Worm (Caenorhabditis elegans) whole organism, late embryonic: ENCODE measurements around the gene F29G6.1.

ENCODE experiments used
- C08G9.2 ChIP-seq: sonication (generic microtip); optimal IDR thresholded peaks from 2 replicates; lab custom pipeline; 2016; ENCODE audit warnings: mild to moderate bottlenecking, missing genetic modification characterization, moderate library complexity, missing compliant biosample characterization
- K02D7.2 ChIP-seq: sonication (generic microtip); optimal IDR thresholded peaks from 2 replicates; lab custom pipeline; 2017; ENCODE audit warnings: mild to moderate bottlenecking, missing genetic modification characterization, missing compliant biosample characterization
- K09A11.1 ChIP-seq: sonication (generic microtip); optimal IDR thresholded peaks from 2 replicates; lab custom pipeline; 2017; ENCODE audit warnings: antibody characterized with exemption, mild to moderate bottlenecking, missing genetic modification characterization, missing compliant biosample characterization; ENCODE audit not compliant: insufficient read depth
- ceh-18 ChIP-seq: sonication (generic microtip); optimal IDR thresholded peaks from 2 replicates; lab custom pipeline; 2016; ENCODE audit warnings: missing genetic modification characterization, missing compliant biosample characterization
- ceh-2 ChIP-seq: sonication (generic microtip); optimal IDR thresholded peaks from 2 replicates; lab custom pipeline; 2016; ENCODE audit warnings: missing genotype, missing genetic modification characterization, missing compliant biosample characterization
- ceh-22 ChIP-seq: sonication (generic microtip); optimal IDR thresholded peaks from 2 replicates; lab custom pipeline; 2017; ENCODE audit warnings: missing biosample characterization, missing genetic modification characterization
- ceh-30 ChIP-seq: fragments of 150-350 bp; optimal IDR thresholded peaks from 2 replicates; lab custom pipeline; 2014; ENCODE audit warnings: missing biosample characterization, missing genetic modification characterization
- ceh-45 ChIP-seq: fragments of 200-800 bp; sonication (Bioruptor generic); IDR thresholded peaks from 2 replicates; pipeline ENCODE4 v1.3.6; 2022; ENCODE audit warnings: missing genetic modification reagents, missing genetic modification characterization, missing compliant biosample characterization
- ceh-48 ChIP-seq: sonication (generic microtip); optimal IDR thresholded peaks from 2 replicates; lab custom pipeline; 2016; ENCODE audit warnings: missing genetic modification characterization, inconsistent platforms, missing compliant biosample characterization
- ceh-6 ChIP-seq: fragments of 200-800 bp; sonication (Bioruptor generic); optimal IDR thresholded peaks from 2 replicates; lab custom pipeline; 2018; ENCODE audit warnings: mild to moderate bottlenecking, missing genetic modification characterization, missing compliant biosample characterization
- che-1 ChIP-seq: sonication (generic microtip); optimal IDR thresholded peaks from 2 replicates; lab custom pipeline; 2016; ENCODE audit warnings: mild to moderate bottlenecking, missing genetic modification characterization, missing compliant biosample characterization
- dmd-4 ChIP-seq: sonication (generic microtip); optimal IDR thresholded peaks from 2 replicates; lab custom pipeline; 2016; ENCODE audit warnings: borderline replicate concordance, missing genetic modification characterization, missing compliant biosample characterization
- dve-1 ChIP-seq: sonication (generic microtip); optimal IDR thresholded peaks from 2 replicates; lab custom pipeline; 2017; ENCODE audit warnings: antibody characterized with exemption, mild to moderate bottlenecking, missing genetic modification characterization, missing compliant biosample characterization
- elt-2 ChIP-seq: sonication (generic microtip); optimal IDR thresholded peaks from 2 replicates; lab custom pipeline; 2016; ENCODE audit warnings: missing genetic modification reagents, missing genetic modification characterization, missing compliant biosample characterization
- fax-1 ChIP-seq: sonication (generic microtip); optimal IDR thresholded peaks from 2 replicates; lab custom pipeline; 2016; ENCODE audit warnings: missing genotype, missing genetic modification characterization, missing compliant biosample characterization
- fkh-6 ChIP-seq: sonication (generic microtip); optimal IDR thresholded peaks from 2 replicates; lab custom pipeline; 2016; ENCODE audit warnings: missing genetic modification characterization, missing compliant biosample characterization
- hlh-13 ChIP-seq: fragments of 200-800 bp; sonication (Bioruptor generic); optimal IDR thresholded peaks from 2 replicates; lab custom pipeline; 2018; ENCODE audit warnings: mild to moderate bottlenecking, missing genetic modification characterization, missing compliant biosample characterization
- hlh-15 ChIP-seq: sonication (generic microtip); optimal IDR thresholded peaks from 2 replicates; lab custom pipeline; 2016; ENCODE audit warnings: missing genetic modification characterization, missing compliant biosample characterization
- hlh-30 ChIP-seq: sonication (generic microtip); optimal IDR thresholded peaks from 2 replicates; lab custom pipeline; 2017; ENCODE audit warnings: antibody characterized with exemption, missing genetic modification characterization, missing compliant biosample characterization; ENCODE audit not compliant: insufficient read depth
- hlh-6 ChIP-seq: sonication (generic microtip); optimal IDR thresholded peaks from 2 replicates; lab custom pipeline; 2016; ENCODE audit warnings: missing genotype, missing genetic modification characterization, missing compliant biosample characterization
- lim-6 ChIP-seq: sonication (generic microtip); optimal IDR thresholded peaks from 2 replicates; lab custom pipeline; 2016; ENCODE audit warnings: missing genetic modification characterization, missing compliant biosample characterization
- madf-2 ChIP-seq: sonication (generic microtip); optimal IDR thresholded peaks from 2 replicates; lab custom pipeline; 2017; ENCODE audit warnings: missing genetic modification characterization, missing compliant biosample characterization
- mec-3 ChIP-seq: sonication (generic microtip); optimal IDR thresholded peaks from 2 replicates; lab custom pipeline; 2016; ENCODE audit warnings: borderline replicate concordance, missing genetic modification characterization, missing compliant biosample characterization
- nhr-11 ChIP-seq: fragments of 150-350 bp; optimal IDR thresholded peaks from 2 replicates; lab custom pipeline; 2014; ENCODE audit warnings: missing biosample characterization, missing genetic modification characterization
- pag-3 ChIP-seq: sonication (generic microtip); optimal IDR thresholded peaks from 2 replicates; lab custom pipeline; 2016; ENCODE audit warnings: missing compliant biosample characterization, missing genetic modification characterization, borderline replicate concordance
- pat-9 ChIP-seq: fragments of 200-800 bp; sonication (Bioruptor generic); optimal IDR thresholded peaks from 2 replicates; lab custom pipeline; 2018; ENCODE audit warnings: mild to moderate bottlenecking, missing genetic modification characterization, moderate library complexity, missing compliant biosample characterization
- pha-2 ChIP-seq: sonication (generic microtip); optimal IDR thresholded peaks from 2 replicates; lab custom pipeline; 2017; ENCODE audit warnings: mild to moderate bottlenecking, missing genetic modification characterization, missing compliant biosample characterization
- pha-4 ChIP-seq: fragments of 150-350 bp; optimal IDR thresholded peaks from 2 replicates; lab custom pipeline; 2018; ENCODE audit warnings: missing biosample characterization, missing genetic modification reagents, missing genetic modification characterization
- rnt-1 ChIP-seq: sonication (generic microtip); optimal IDR thresholded peaks from 2 replicates; lab custom pipeline; 2016; ENCODE audit warnings: missing genetic modification characterization, missing compliant biosample characterization
- ttx-3 ChIP-seq: sonication (generic microtip); optimal IDR thresholded peaks from 2 replicates; lab custom pipeline; 2016; ENCODE audit warnings: missing genetic modification reagents, missing genetic modification characterization, missing compliant biosample characterization
- unc-42 ChIP-seq: sonication (generic microtip); optimal IDR thresholded peaks from 2 replicates; lab custom pipeline; 2016; ENCODE audit warnings: missing genotype, missing genetic modification characterization, missing compliant biosample characterization
- zip-5 ChIP-seq: sonication (generic microtip); optimal IDR thresholded peaks from 2 replicates; lab custom pipeline; 2016; ENCODE audit warnings: missing genetic modification characterization, missing compliant biosample characterization
- ztf-16 ChIP-seq: sonication (generic microtip); optimal IDR thresholded peaks from 2 replicates; lab custom pipeline; 2017; ENCODE audit warnings: missing genetic modification characterization, missing compliant biosample characterization

F29G6.1 gene

DNA sequence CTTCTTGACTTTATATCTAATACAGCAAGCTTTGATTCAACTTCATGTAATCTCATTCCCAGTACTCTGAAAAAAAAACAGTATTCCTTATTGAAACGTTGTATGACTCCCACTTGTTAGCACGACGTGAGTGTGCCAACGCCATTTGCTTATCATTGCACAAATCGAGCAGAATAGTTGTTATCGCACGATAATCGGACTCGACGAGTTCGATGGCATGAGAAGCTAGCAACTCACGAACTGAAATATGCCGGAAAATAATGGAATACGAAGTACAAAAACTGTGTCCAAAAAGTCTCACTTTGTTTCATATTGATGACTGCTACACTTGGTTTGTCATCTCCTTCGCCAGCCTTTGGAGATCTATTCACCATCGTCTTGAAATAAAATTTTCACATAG, 7.5 kb downstream of the F29G6.1 start:
- TF ChIP-seq elt-2 (tag; lab: Kevin White, UChicago) (peak; percentile 56), ceh-2 (tag; lab: Kevin White, UChicago) (no peak)

DNA sequence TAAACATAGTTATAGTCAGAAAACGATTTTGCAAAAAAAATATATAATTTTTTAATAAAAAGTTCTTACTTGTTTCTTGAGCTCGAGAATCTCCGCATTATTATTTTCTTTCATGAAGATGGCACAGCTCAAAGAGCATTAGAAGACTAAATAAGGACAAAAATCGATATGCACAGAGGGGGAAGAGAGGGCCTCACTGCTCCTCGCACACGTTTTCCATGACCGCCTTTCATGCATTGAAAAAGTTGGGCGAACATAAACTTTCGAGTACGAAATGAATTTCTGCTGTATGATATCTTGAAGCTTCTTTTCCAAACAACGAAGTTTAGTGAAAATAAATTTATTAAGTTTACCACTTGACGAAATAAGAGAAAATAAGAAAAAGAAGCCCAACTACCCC, 9.2 kb downstream of the F29G6.1 start, which contains the start of gene ccdc-149:
ccdc-149 (minus strand) TSS at position 221 of the 400 bp plus-strand sequence.
- TF ChIP-seq pat-9 (tag; lab: Kevin White, UChicago) = no peak
- TF ChIP-seq ceh-48 (tag; lab: Kevin White, UChicago) = peak; percentile 69

DNA sequence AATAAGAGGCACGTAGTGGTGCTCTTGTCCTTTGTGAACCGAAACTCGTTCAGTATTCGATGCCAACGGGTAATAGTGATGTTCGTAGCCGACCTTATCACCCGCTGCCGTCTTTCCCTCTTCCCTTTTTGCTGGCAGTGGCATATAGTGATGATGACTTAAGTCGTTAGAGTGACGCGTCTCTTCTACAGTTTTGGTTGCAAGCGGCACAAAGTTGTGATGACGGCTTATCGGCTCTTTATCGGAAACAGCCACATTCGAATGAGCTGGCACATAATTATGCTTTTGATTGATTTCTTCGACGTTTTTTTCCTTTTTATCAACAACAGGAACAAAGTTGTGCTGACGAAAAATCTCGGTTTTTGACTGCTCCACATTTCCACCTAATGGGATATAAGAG, 13.3 kb downstream of the F29G6.1 start:
- TF ChIP-seq mec-3 (no peak), elt-2 (tag; lab: Kevin White, UChicago) (peak; percentile 61), ttx-3 (no peak)

DNA sequence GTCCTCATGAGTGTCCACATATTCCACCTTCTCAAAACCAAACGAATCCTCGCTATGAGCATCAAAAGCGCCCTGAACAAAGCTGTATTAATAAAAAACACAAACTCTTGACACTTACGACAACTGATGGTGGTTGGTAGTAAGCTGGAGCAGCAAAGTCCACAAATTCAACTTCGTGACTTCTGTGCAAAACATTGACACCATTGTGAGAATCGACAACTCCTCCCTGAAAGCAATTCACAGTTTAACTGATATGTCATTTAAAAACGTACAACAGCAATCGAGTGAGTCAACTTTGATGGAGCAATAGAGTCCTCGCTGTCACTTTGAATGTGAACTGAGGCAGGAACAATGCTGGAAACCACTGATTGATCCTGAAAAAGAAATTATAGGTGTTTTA, 15.4 kb downstream of the F29G6.1 start:
- no peak for TF ChIP-seq C08G9.2 (tag; lab: Kevin White, UChicago)
- no peak for TF ChIP-seq lim-6 (tag; lab: Kevin White, UChicago)
- no peak for TF ChIP-seq ceh-22 (tag; lab: Kevin White, UChicago)
- no peak for TF ChIP-seq unc-42 (tag; lab: Kevin White, UChicago)
- TF ChIP-seq hlh-13 = no peak
- no peak for TF ChIP-seq ceh-45 (GFP tag; lab: Robert Waterston, UW)
- no peak for TF ChIP-seq hlh-6 (tag; lab: Kevin White, UChicago)
- TF ChIP-seq ceh-18 (tag; lab: Kevin White, UChicago) = no peak
- no peak for TF ChIP-seq K02D7.2
- TF ChIP-seq ztf-16 (tag; lab: Kevin White, UChicago) = no peak
- TF ChIP-seq hlh-30 = no peak
- no peak for TF ChIP-seq pha-4
- TF ChIP-seq madf-2 (tag; lab: Kevin White, UChicago) = no peak
- TF ChIP-seq nhr-11 (tag; lab: Kevin White, UChicago) = no peak
- TF ChIP-seq dmd-4 (tag; lab: Kevin White, UChicago) = no peak
- TF ChIP-seq hlh-15 (tag; lab: Kevin White, UChicago) = no peak
- TF ChIP-seq pag-3 = no peak

DNA sequence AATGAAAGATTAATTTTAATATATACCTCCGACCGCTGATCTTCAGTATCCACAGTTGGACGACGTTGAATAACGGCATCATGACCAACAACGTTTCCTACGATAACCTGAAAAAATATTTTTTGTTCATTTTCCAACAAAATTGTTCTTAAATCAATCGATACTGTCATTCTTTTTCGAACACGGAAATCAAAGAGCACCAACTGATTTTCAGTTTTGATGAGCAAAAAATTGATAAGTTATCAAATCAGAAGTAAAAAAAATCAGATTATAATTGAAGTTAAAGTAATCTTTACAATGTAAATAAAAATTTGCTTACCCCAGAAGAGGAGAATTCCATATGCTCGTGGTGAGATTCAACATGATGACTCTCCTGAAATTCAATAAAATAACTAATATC, 16.3 kb downstream of the F29G6.1 start:
- TF ChIP-seq hlh-13 = no peak
- TF ChIP-seq ceh-6 (GFP tag; lab: Kevin White, UChicago) = no peak
- TF ChIP-seq ceh-2 (tag; lab: Kevin White, UChicago) = no peak
- no peak for TF ChIP-seq dve-1 (tag; lab: Kevin White, UChicago)
- TF ChIP-seq fax-1 = no peak
- TF ChIP-seq fkh-6 = no peak
- no peak for TF ChIP-seq ztf-16 (tag; lab: Kevin White, UChicago)
- no peak for TF ChIP-seq rnt-1 (tag; lab: Kevin White, UChicago)
- TF ChIP-seq K09A11.1 (tag; lab: Kevin White, UChicago) = no peak
- no peak for TF ChIP-seq che-1 (tag; lab: Kevin White, UChicago)
- TF ChIP-seq dmd-4 (tag; lab: Kevin White, UChicago) = no peak
- no peak for TF ChIP-seq ceh-30 (tag; lab: Kevin White, UChicago)
- TF ChIP-seq C08G9.2 (tag; lab: Kevin White, UChicago) = no peak
- TF ChIP-seq pha-2 (tag; lab: Kevin White, UChicago) = no peak

DNA sequence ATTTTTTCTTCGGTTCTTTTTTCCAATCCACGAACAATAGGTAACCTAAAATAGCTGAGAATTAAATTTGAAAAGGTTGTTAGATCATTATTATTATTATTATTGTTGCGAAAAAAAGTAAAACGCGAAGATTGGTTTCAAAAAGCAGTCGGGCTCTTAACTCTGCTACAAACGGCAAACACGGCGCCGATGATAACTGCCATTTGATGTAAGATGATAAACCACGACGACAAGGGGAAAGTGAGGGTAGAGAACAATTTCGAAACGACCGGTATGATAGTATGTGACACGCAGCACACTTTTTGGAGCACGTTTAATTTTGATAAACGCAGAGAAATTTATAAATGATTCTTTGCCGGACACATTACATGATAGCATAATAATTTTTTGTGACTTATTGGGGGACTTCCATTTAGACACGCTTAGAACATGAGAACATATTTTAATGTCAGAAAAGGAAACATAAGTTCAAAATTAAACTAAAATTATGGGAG, 17.0 kb downstream of the F29G6.1 start, which contains the start of gene hpo-34:
hpo-34 (minus strand) TSS at position 51 of the 494 bp plus-strand sequence.
- TF ChIP-seq zip-5 (tag; lab: Kevin White, UChicago) = no peak
- peak; percentile 33 for TF ChIP-seq elt-2 (tag; lab: Kevin White, UChicago)
